Worm (Caenorhabditis elegans) whole organism, young adult: Measurements from ENCODE around the gene zyg-11.

Source experiments
- B0019.2 ChIP-seq: fragments of 200-800 bp; sonication (Bioruptor generic); conservative IDR thresholded peaks from 2 replicates; pipeline ENCODE4 v1.3.6; 2022; ENCODE audit warnings: missing genetic modification reagents, missing genetic modification characterization, missing compliant biosample characterization
- B0035.1 ChIP-seq: sonication (generic microtip); optimal IDR thresholded peaks from 2 replicates; lab custom pipeline; 2016; ENCODE audit warnings: missing genetic modification characterization, mild to moderate bottlenecking, missing compliant biosample characterization, missing genotype, missing genetic modification reagents
- B0261.1 ChIP-seq: sonication (generic microtip); optimal IDR thresholded peaks from 2 replicates; lab custom pipeline; 2016; ENCODE audit warnings: mild to moderate bottlenecking, missing genetic modification characterization, moderate library complexity, missing compliant biosample characterization
- B0336.3 ChIP-seq: fragments of 200-800 bp; sonication (Bioruptor generic); IDR thresholded peaks from 2 replicates; pipeline ENCODE4 v1.3.6; 2022; ENCODE audit warnings: missing genetic modification characterization, missing compliant biosample characterization
- F39B2.1 ChIP-seq: fragments of 200-800 bp; sonication (Bioruptor generic); IDR thresholded peaks from 2 replicates; pipeline ENCODE4 v1.3.6; 2022; ENCODE audit warnings: missing genetic modification reagents, missing genetic modification characterization, missing compliant biosample characterization
- F49E8.2 ChIP-seq: sonication (generic microtip); optimal IDR thresholded peaks from 3 replicates; lab custom pipeline; 2017; ENCODE audit warnings: missing genetic modification characterization, mild to moderate bottlenecking, missing compliant biosample characterization, antibody characterized with exemption, moderate library complexity; ENCODE audit not compliant: insufficient read depth
- K12H6.12 ChIP-seq: fragments of 200-800 bp; sonication (Bioruptor generic); optimal IDR thresholded peaks from 2 replicates; lab custom pipeline; 2018; ENCODE audit warnings: mild to moderate bottlenecking, missing genetic modification characterization, missing compliant biosample characterization
- Y67H2A.10 ChIP-seq: fragments of 200-800 bp; sonication (Bioruptor generic); conservative IDR thresholded peaks from 2 replicates; pipeline ENCODE4 v1.3.6; 2022; ENCODE audit warnings: missing genetic modification reagents, missing genetic modification characterization, missing compliant biosample characterization
- Y79H2A.3 ChIP-seq: fragments of 200-800 bp; sonication (Bioruptor generic); conservative IDR thresholded peaks from 2 replicates; pipeline ENCODE4 v1.3.6; 2022; ENCODE audit warnings: missing genetic modification reagents, missing genetic modification characterization, missing compliant biosample characterization
- ama-1 ChIP-seq, 3 experiments: fragments of 150-350 bp in 1 of 3; sonication (generic microtip) in 2 of 3; optimal IDR thresholded peaks; 2 replicates each; lab custom pipeline; 2014 to 2018; ENCODE audit warnings: missing biosample characterization in 2 of 3, missing genetic modification characterization in 2 of 3, missing genetic modification reagents in 2 of 3
- aptf-2 ChIP-seq: fragments of 200-800 bp; sonication (Bioruptor generic); conservative IDR thresholded peaks from 2 replicates; pipeline ENCODE4 v1.3.6; 2022; ENCODE audit warnings: missing genetic modification reagents, missing genetic modification characterization, missing compliant biosample characterization
- bed-1 ChIP-seq: fragments of 200-800 bp; sonication (Bioruptor generic); IDR thresholded peaks from 2 replicates; pipeline ENCODE4 v1.3.6; 2022; ENCODE audit warnings: missing genetic modification reagents, missing genetic modification characterization, missing compliant biosample characterization
- ccch-3 ChIP-seq: fragments of 200-800 bp; sonication (Bioruptor generic); optimal IDR thresholded peaks from 2 replicates; lab custom pipeline; 2018; ENCODE audit warnings: mild to moderate bottlenecking, missing genetic modification characterization, missing compliant biosample characterization
- ceh-27 ChIP-seq: fragments of 200-800 bp; sonication (Bioruptor generic); optimal IDR thresholded peaks from 2 replicates; lab custom pipeline; 2018; ENCODE audit warnings: mild to moderate bottlenecking, missing genetic modification characterization, moderate library complexity, missing compliant biosample characterization
- ceh-79 ChIP-seq: sonication (generic microtip); optimal IDR thresholded peaks from 2 replicates; lab custom pipeline; 2017; ENCODE audit warnings: mild to moderate bottlenecking, missing genetic modification characterization, missing compliant biosample characterization
- chd-7 ChIP-seq: sonication (generic microtip); optimal IDR thresholded peaks from 2 replicates; lab custom pipeline; 2016; ENCODE audit warnings: mild to moderate bottlenecking, missing genetic modification characterization, moderate library complexity, missing compliant biosample characterization
- dpff-1 ChIP-seq: sonication (generic microtip); optimal IDR thresholded peaks from 2 replicates; lab custom pipeline; 2017; ENCODE audit warnings: mild to moderate bottlenecking, missing genetic modification characterization, missing compliant biosample characterization
- dpl-1 ChIP-seq: fragments of 150-350 bp; optimal IDR thresholded peaks from 2 replicates; lab custom pipeline; 2014; ENCODE audit warnings: missing biosample characterization, missing genetic modification reagents, missing genetic modification characterization
- efl-1 ChIP-seq: fragments of 150-350 bp; optimal IDR thresholded peaks from 2 replicates; lab custom pipeline; 2014; ENCODE audit warnings: missing biosample characterization, missing genetic modification reagents, missing genetic modification characterization
- egrh-3 ChIP-seq: fragments of 200-800 bp; sonication (Bioruptor generic); IDR thresholded peaks from 2 replicates; pipeline ENCODE4 v1.3.6; 2022; ENCODE audit warnings: missing genetic modification reagents, missing genetic modification characterization, missing compliant biosample characterization
- ekl-4 ChIP-seq: fragments of 200-800 bp; sonication (Bioruptor generic); IDR thresholded peaks from 2 replicates; pipeline ENCODE4 v1.3.6; 2022; ENCODE audit warnings: missing genetic modification reagents, missing genetic modification characterization, missing compliant biosample characterization
- gei-17 ChIP-seq: fragments of 200-800 bp; sonication (Bioruptor generic); optimal IDR thresholded peaks from 2 replicates; lab custom pipeline; 2018; ENCODE audit warnings: mild to moderate bottlenecking, missing genetic modification characterization, missing compliant biosample characterization
- hlh-12 ChIP-seq: sonication (generic microtip); optimal IDR thresholded peaks from 2 replicates; lab custom pipeline; 2016; ENCODE audit warnings: missing genetic modification characterization, missing compliant biosample characterization
- hrde-1 ChIP-seq: sonication (generic microtip); optimal IDR thresholded peaks from 2 replicates; lab custom pipeline; 2016; ENCODE audit warnings: missing genetic modification characterization, mild to moderate bottlenecking, missing compliant biosample characterization, moderate library complexity, missing genotype, missing genetic modification reagents, borderline replicate concordance
- hsf-1 ChIP-seq: fragments of 200-800 bp; sonication (Bioruptor generic); IDR thresholded peaks from 2 replicates; pipeline ENCODE4 v1.3.6; 2022; ENCODE audit warnings: missing genetic modification reagents, missing genetic modification characterization, missing compliant biosample characterization
- madf-10 ChIP-seq: sonication (generic microtip); optimal IDR thresholded peaks from 2 replicates; lab custom pipeline; 2016; ENCODE audit warnings: mild to moderate bottlenecking, missing genetic modification characterization, missing compliant biosample characterization
- madf-8 ChIP-seq: fragments of 200-800 bp; sonication (Bioruptor generic); conservative IDR thresholded peaks from 2 replicates; pipeline ENCODE4 v1.3.6; 2022; ENCODE audit warnings: missing genetic modification reagents, missing genetic modification characterization, missing compliant biosample characterization
- mxl-1 ChIP-seq: sonication (generic microtip); optimal IDR thresholded peaks from 2 replicates; lab custom pipeline; 2016; ENCODE audit warnings: missing genetic modification characterization, missing compliant biosample characterization
- nhr-120 ChIP-seq: fragments of 200-800 bp; sonication (Bioruptor generic); IDR thresholded peaks from 2 replicates; pipeline ENCODE4 v1.3.6; 2022; ENCODE audit warnings: missing genetic modification characterization, missing compliant biosample characterization
- rcor-1 ChIP-seq: fragments of 200-800 bp; sonication (Bioruptor generic); IDR thresholded peaks from 2 replicates; pipeline ENCODE4 v1.3.6; 2022; ENCODE audit warnings: missing genetic modification reagents, missing genetic modification characterization, missing compliant biosample characterization
- repo-1 ChIP-seq: sonication (generic microtip); optimal IDR thresholded peaks from 2 replicates; lab custom pipeline; 2017; ENCODE audit warnings: mild to moderate bottlenecking, missing genetic modification characterization, missing compliant biosample characterization
- snpc-4 ChIP-seq, 5 experiments: fragments of 150-350 bp in 1 of 5; sonication (generic microtip) in 4 of 5; optimal IDR thresholded peaks; 2 replicates each; lab custom pipeline; 2014 to 2018; ENCODE audit warnings: missing genetic modification characterization in 5 of 5, missing biosample characterization in 3 of 5, antibody characterized with exemption in 2 of 5, mild to moderate bottlenecking in 2 of 5, missing compliant biosample characterization in 2 of 5, missing genotype in 2 of 5, moderate library complexity in 2 of 5, missing genetic modification reagents in 1 of 5
- unc-130 ChIP-seq: sonication (generic microtip); optimal IDR thresholded peaks from 2 replicates; lab custom pipeline; 2016; ENCODE audit warnings: missing genetic modification reagents, missing genetic modification characterization, missing compliant biosample characterization
- unc-62 ChIP-seq: fragments of 150-350 bp; optimal IDR thresholded peaks from 2 replicates; lab custom pipeline; 2014; ENCODE audit warnings: missing biosample characterization, missing genetic modification reagents, missing genetic modification characterization
- ztf-18 ChIP-seq: sonication (generic microtip); optimal IDR thresholded peaks from 2 replicates; lab custom pipeline; 2016; ENCODE audit warnings: missing genotype, mild to moderate bottlenecking, missing genetic modification characterization, missing compliant biosample characterization
- ztf-3 ChIP-seq: fragments of 200-800 bp; sonication (Bioruptor generic); optimal IDR thresholded peaks from 2 replicates; lab custom pipeline; 2018; ENCODE audit warnings: mild to moderate bottlenecking, missing genetic modification characterization, missing compliant biosample characterization

Gene zyg-11

DNA sequence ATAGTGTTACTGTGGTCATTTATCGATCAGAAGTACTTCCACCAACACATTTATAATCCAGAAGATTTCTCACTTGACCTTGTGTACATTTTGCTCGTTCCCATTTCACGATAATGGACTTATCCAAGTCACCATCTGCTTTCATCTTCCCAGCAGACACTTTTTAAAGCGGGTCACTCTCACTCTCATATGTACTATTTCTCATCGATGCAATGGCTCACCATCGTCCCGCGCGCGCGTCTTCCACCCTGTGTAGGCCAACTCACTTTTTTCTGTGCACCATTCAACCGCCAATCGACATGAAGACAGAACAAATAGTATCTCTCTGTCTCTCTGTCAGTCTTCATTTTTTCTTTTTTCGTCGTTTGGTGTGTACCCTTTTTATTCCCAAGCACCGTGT is 34.7 kb downstream of the zyg-11 start:
- TF ChIP-seq egrh-3, result no peak
- no peak for TF ChIP-seq hsf-1 (GFP tag; lab: Robert Waterston, UW)
- no peak for TF ChIP-seq hlh-12 (tag; lab: Kevin White, UChicago)
- TF ChIP-seq aptf-2 (GFP tag; lab: Robert Waterston, UW), result peak; percentile 83; the same call in 1 of the 2 replicates
- TF ChIP-seq dpl-1 (GFP tag; lab: Kevin White, UChicago), result peak; percentile 2
- TF ChIP-seq ztf-18 (tag; lab: Kevin White, UChicago), result no peak
- TF ChIP-seq ceh-27 (GFP tag; lab: Kevin White, UChicago), result no peak
- no peak for TF ChIP-seq F49E8.2 (tag; lab: Kevin White, UChicago)
- no peak for TF ChIP-seq B0261.1 (tag; lab: Kevin White, UChicago)
- peak; percentile 24; the same call in 1 of the 2 replicates for TF ChIP-seq madf-8 (GFP tag; lab: Robert Waterston, UW)
- no peak for TF ChIP-seq ccch-3 (GFP tag; lab: Kevin White, UChicago)
- no peak for TF ChIP-seq chd-7 (tag; lab: Kevin White, UChicago)
- TF ChIP-seq gei-17 (GFP tag; lab: Kevin White, UChicago), result no peak
- TF ChIP-seq B0336.3 (GFP tag; lab: Robert Waterston, UW), result no peak
- no peak for TF ChIP-seq B0019.2 (GFP tag; lab: Robert Waterston, UW)
- peak; percentile 71 for TF ChIP-seq efl-1 (GFP tag; lab: Kevin White, UChicago)
- no peak for TF ChIP-seq ekl-4
- TF ChIP-seq hrde-1 (tag; lab: Kevin White, UChicago), result no peak
- no peak for TF ChIP-seq nhr-120 (GFP tag; lab: Robert Waterston, UW)
- no peak for TF ChIP-seq mxl-1
- no peak for TF ChIP-seq Y67H2A.10 (GFP tag; lab: Robert Waterston, UW)
- no peak for TF ChIP-seq bed-1 (GFP tag; lab: Robert Waterston, UW)

DNA sequence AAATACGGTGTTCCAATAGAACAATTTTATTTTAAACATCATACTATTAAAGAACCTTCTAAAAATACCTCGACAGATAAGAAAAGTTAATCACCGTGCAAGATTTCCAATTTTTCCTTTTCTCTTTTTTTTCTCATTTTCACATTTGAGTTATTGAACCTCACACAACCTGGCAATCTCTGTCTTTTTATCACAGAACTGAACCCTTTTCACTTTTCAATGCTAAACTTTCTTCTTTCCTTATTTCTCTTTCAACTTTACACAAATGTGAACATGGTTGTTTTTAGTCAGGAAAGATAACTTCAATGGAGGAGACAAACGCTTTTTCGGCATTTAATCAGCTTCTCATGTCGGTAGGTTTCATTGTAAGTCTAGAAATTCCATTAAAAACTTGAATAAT is 35.4 kb downstream of the zyg-11 start, which contains the start of gene T05H10.4:
Gene T05H10.4 (plus strand): TSS at position 301 of the 400 bp plus-strand sequence.
- no peak for TF ChIP-seq B0035.1
- TF ChIP-seq K12H6.12 (tag; lab: Kevin White, UChicago), result no peak
- TF ChIP-seq unc-62 (GFP tag; lab: Kevin White, UChicago), result no peak
- no peak for TF ChIP-seq ceh-79
- TF ChIP-seq unc-130 (GFP tag; lab: Kevin White, UChicago), result no peak
- TF ChIP-seq snpc-4 (GFP tag; optimal IDR thresholded peaks at IDR 0.05; lab: Kevin White, UChicago), result no peak
- TF ChIP-seq snpc-4 (tag; optimal IDR thresholded peaks at IDR 0.05; lab: Kevin White, UChicago), result no peak
- TF ChIP-seq ztf-3, result no peak
- TF ChIP-seq F39B2.1 (GFP tag; lab: Robert Waterston, UW), result no peak
- TF ChIP-seq rcor-1 (GFP tag; lab: Robert Waterston, UW), result no peak
- no peak for TF ChIP-seq repo-1 (tag; lab: Kevin White, UChicago)
- TF ChIP-seq madf-10 (tag; lab: Kevin White, UChicago), result no peak
- no peak for TF ChIP-seq ama-1 (optimal IDR thresholded peaks at IDR 0.05; lab: Kevin White, UChicago)
- TF ChIP-seq ama-1 (GFP tag; optimal IDR thresholded peaks at IDR 0.05; lab: Kevin White, UChicago), result no peak
- no peak for TF ChIP-seq madf-8 (GFP tag; lab: Robert Waterston, UW)
- no peak for TF ChIP-seq Y79H2A.3

DNA sequence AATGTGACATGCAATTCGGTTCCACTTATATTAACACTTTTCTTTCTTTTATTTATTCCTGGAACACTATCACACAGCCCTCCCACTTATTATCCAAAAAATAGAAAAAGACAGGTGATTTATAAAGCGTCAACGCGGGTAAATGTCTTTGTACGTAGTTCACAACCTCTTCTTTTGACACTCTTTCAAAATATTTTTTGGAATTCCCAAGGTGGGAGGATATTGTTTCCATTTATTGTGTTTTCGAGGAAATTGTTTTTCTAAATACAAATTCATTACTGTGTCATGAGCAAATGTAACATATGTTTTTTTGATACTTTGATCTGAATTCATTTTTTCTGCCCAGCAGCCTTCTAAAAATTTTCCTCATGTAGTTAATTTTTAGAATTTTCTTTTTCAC is 40.4 kb downstream of the zyg-11 start:
- TF ChIP-seq F49E8.2 (tag; lab: Kevin White, UChicago), result no peak
- TF ChIP-seq bed-1 (GFP tag; lab: Robert Waterston, UW), result no peak
- no peak for TF ChIP-seq dpff-1 (tag; lab: Kevin White, UChicago)
- TF ChIP-seq, all 124 proteins: peak for 0
